Fruit fly (Drosophila melanogaster) whole organism, embryonic: Measurements from ENCODE around the gene Dbx.
A peak's percentile ranks its signal among the peaks of the same experiment; 100 is the strongest.

ENCODE experiments used
- Bteb2 ChIP-seq: fragments of 200-800 bp; sonication (Bioruptor generic); optimal IDR thresholded peaks from 2 replicates; lab custom pipeline; 2016; ENCODE audit warnings: missing biosample characterization, missing genetic modification characterization
- CG10959 ChIP-seq: fragments of 200-800 bp; sonication (Bioruptor generic); IDR thresholded peaks from 2 replicates; pipeline ENCODE4 v1.3.6; 2022; ENCODE audit warnings: missing biosample characterization, missing genetic modification characterization
- CG11093 ChIP-seq: fragments of 200-800 bp; sonication (Bioruptor generic); IDR thresholded peaks from 3 replicates; pipeline ENCODE4 v1.3.6; 2022; ENCODE audit warnings: missing biosample characterization, missing genetic modification characterization
- CG13123 ChIP-seq: fragments of 200-800 bp; sonication (Bioruptor generic); optimal IDR thresholded peaks from 2 replicates; lab custom pipeline; 2016; ENCODE audit warnings: missing biosample characterization, missing genetic modification characterization
- CG14710 ChIP-seq: fragments of 200-800 bp; sonication (Bioruptor generic); optimal IDR thresholded peaks from 3 replicates; lab custom pipeline; 2019; ENCODE audit warnings: missing biosample characterization, mild to moderate bottlenecking, missing genetic modification characterization, moderate library complexity
- CG1603 ChIP-seq: fragments of 200-800 bp; sonication (Bioruptor generic); optimal IDR thresholded peaks from 2 replicates; lab custom pipeline; 2019; ENCODE audit warnings: missing biosample characterization, mild to moderate bottlenecking, missing genetic modification characterization, moderate library complexity
- CG16815 ChIP-seq: fragments of 200-800 bp; sonication (Bioruptor generic); optimal IDR thresholded peaks from 3 replicates; lab custom pipeline; 2017; ENCODE audit warnings: missing biosample characterization, mild to moderate bottlenecking, missing genetic modification characterization
- CG18011 ChIP-seq: fragments of 200-800 bp; sonication (Bioruptor generic); optimal IDR thresholded peaks from 2 replicates; lab custom pipeline; 2017; ENCODE audit warnings: missing biosample characterization, missing genetic modification characterization, mild to moderate bottlenecking, moderate library complexity, missing genotype
- CG18619 ChIP-seq: fragments of 200-800 bp; sonication (Bioruptor generic); optimal IDR thresholded peaks from 3 replicates; lab custom pipeline; 2017; ENCODE audit warnings: missing biosample characterization, mild to moderate bottlenecking, missing genetic modification characterization
- CG18764 ChIP-seq: fragments of 200-800 bp; sonication (Bioruptor generic); optimal IDR thresholded peaks from 3 replicates; lab custom pipeline; 2016; ENCODE audit warnings: missing biosample characterization, missing genetic modification characterization
- CG2199 ChIP-seq: fragments of 200-800 bp; sonication (Bioruptor generic); IDR thresholded peaks from 3 replicates; pipeline ENCODE4 v1.3.6; 2022; ENCODE audit warnings: missing biosample characterization, missing genetic modification characterization
- CG30403 ChIP-seq: fragments of 200-800 bp; sonication (Bioruptor generic); optimal IDR thresholded peaks from 3 replicates; lab custom pipeline; 2016; ENCODE audit warnings: missing biosample characterization, missing genetic modification characterization
- CG3065 ChIP-seq: fragments of 200-800 bp; sonication (Bioruptor generic); optimal IDR thresholded peaks from 2 replicates; lab custom pipeline; 2016; ENCODE audit warnings: missing biosample characterization, missing genetic modification characterization
- CG31388 ChIP-seq: fragments of 200-800 bp; sonication (Bioruptor generic); optimal IDR thresholded peaks from 2 replicates; lab custom pipeline; 2016; ENCODE audit warnings: missing biosample characterization, missing genetic modification characterization
- CG3726 ChIP-seq: fragments of 200-800 bp; sonication (Bioruptor generic); IDR thresholded peaks from 3 replicates; pipeline ENCODE4, ENCODE4 v1.3.6; 2022; ENCODE audit warnings: missing biosample characterization, missing genetic modification characterization
- CG42726 ChIP-seq: fragments of 200-800 bp; sonication (Bioruptor generic); IDR thresholded peaks from 2 replicates; pipeline ENCODE4 v1.3.6; 2022; ENCODE audit warnings: missing biosample characterization, missing genetic modification characterization; ENCODE audit not compliant: partially characterized antibody
- CG4404 ChIP-seq: fragments of 200-800 bp; sonication (Bioruptor generic); IDR thresholded peaks from 2 replicates; pipeline ENCODE4 v1.3.6; 2022; ENCODE audit warnings: missing biosample characterization, missing genetic modification characterization
- CG6175 ChIP-seq: fragments of 200-800 bp; sonication (Bioruptor generic); IDR thresholded peaks from 3 replicates; pipeline ENCODE4 v1.3.6; 2022; ENCODE audit warnings: missing biosample characterization, missing genetic modification characterization
- CG6854 ChIP-seq: fragments of 200-800 bp; sonication (Bioruptor generic); optimal IDR thresholded peaks from 3 replicates; lab custom pipeline; 2017; ENCODE audit warnings: missing biosample characterization, mild to moderate bottlenecking, missing genetic modification characterization
- CG7745 ChIP-seq: fragments of 200-800 bp; sonication (Bioruptor generic); optimal IDR thresholded peaks from 2 replicates; lab custom pipeline; 2018; ENCODE audit warnings: missing biosample characterization, mild to moderate bottlenecking, missing genetic modification characterization, moderate library complexity
- CG7963 ChIP-seq: fragments of 200-800 bp; sonication (Bioruptor generic); IDR thresholded peaks from 3 replicates; pipeline ENCODE4 v1.3.6; 2022; ENCODE audit warnings: missing biosample characterization, missing genetic modification characterization; ENCODE audit not compliant: partially characterized antibody
- E2f1 ChIP-seq: fragments of 200-800 bp; sonication (Bioruptor generic); IDR thresholded peaks from 2 replicates; pipeline ENCODE4 v1.3.6; 2022; ENCODE audit warnings: missing biosample characterization, missing genetic modification characterization
- HLHmδ ChIP-seq: fragments of 200-800 bp; sonication (Bioruptor generic); optimal IDR thresholded peaks from 2 replicates; lab custom pipeline; 2018; ENCODE audit warnings: missing biosample characterization, mild to moderate bottlenecking, missing genetic modification characterization, moderate library complexity
- Hr3 ChIP-seq: fragments of 200-800 bp; sonication (Bioruptor generic); optimal IDR thresholded peaks from 3 replicates; lab custom pipeline; 2016; ENCODE audit warnings: missing biosample characterization, missing genetic modification characterization
- Jarid2 ChIP-seq: fragments of 200-800 bp; sonication (Bioruptor generic); optimal IDR thresholded peaks from 3 replicates; lab custom pipeline; 2017; ENCODE audit warnings: mild to moderate bottlenecking, missing biosample characterization, missing genetic modification reagents, missing genetic modification characterization
- Meics ChIP-seq: fragments of 200-800 bp; sonication (Bioruptor generic); optimal IDR thresholded peaks from 2 replicates; lab custom pipeline; 2017; ENCODE audit warnings: missing biosample characterization, mild to moderate bottlenecking, missing genetic modification characterization
- NFAT ChIP-seq: fragments of 200-800 bp; sonication (Bioruptor generic); IDR thresholded peaks from 2 replicates; pipeline ENCODE4 v1.3.6; 2022; ENCODE audit warnings: missing biosample characterization, missing genetic modification characterization
- NK7.1 ChIP-seq: fragments of 200-800 bp; sonication (Bioruptor generic); optimal IDR thresholded peaks from 3 replicates; lab custom pipeline; 2016; ENCODE audit warnings: missing biosample characterization, missing genetic modification characterization
- Opbp ChIP-seq: fragments of 200-800 bp; sonication (Bioruptor generic); IDR thresholded peaks from 3 replicates; pipeline ENCODE4 v1.3.6; 2022; ENCODE audit warnings: missing biosample characterization, missing genetic modification characterization; ENCODE audit not compliant: partially characterized antibody
- abd-A ChIP-seq: fragments of 200-800 bp; sonication (Bioruptor generic); optimal IDR thresholded peaks from 3 replicates; lab custom pipeline; 2019; ENCODE audit warnings: missing biosample characterization, mild to moderate bottlenecking, missing genetic modification characterization, moderate library complexity
- az2 ChIP-seq: fragments of 200-800 bp; sonication (Bioruptor generic); optimal IDR thresholded peaks from 3 replicates; lab custom pipeline; 2016; ENCODE audit warnings: missing biosample characterization, missing genetic modification characterization
- bcd ChIP-seq: fragments of 200-800 bp; sonication (Bioruptor generic); optimal IDR thresholded peaks from 2 replicates; lab custom pipeline; 2017; ENCODE audit warnings: missing biosample characterization, mild to moderate bottlenecking, missing genetic modification characterization
- crc ChIP-seq: fragments of 200-800 bp; sonication (Bioruptor generic); optimal IDR thresholded peaks from 2 replicates; lab custom pipeline; 2016; ENCODE audit warnings: missing biosample characterization, missing genetic modification characterization
- gcm2 ChIP-seq: fragments of 200-800 bp; sonication (Bioruptor generic); optimal IDR thresholded peaks from 2 replicates; lab custom pipeline; 2016; ENCODE audit warnings: missing biosample characterization, missing genetic modification characterization
- gfzf ChIP-seq: fragments of 200-800 bp; sonication (Bioruptor generic); optimal IDR thresholded peaks from 2 replicates; lab custom pipeline; 2016; ENCODE audit warnings: missing biosample characterization, mild to moderate bottlenecking, missing genetic modification characterization, moderate library complexity
- gsb-n ChIP-seq: fragments of 200-800 bp; sonication (Bioruptor generic); optimal IDR thresholded peaks from 3 replicates; lab custom pipeline; 2018; ENCODE audit warnings: missing biosample characterization, mild to moderate bottlenecking, missing genetic modification characterization
- ind ChIP-seq: fragments of 200-800 bp; sonication (Bioruptor generic); optimal IDR thresholded peaks from 3 replicates; lab custom pipeline; 2016; ENCODE audit warnings: missing biosample characterization, missing genetic modification characterization
- inv ChIP-seq: fragments of 200-800 bp; sonication (Bioruptor generic); IDR thresholded peaks from 2 replicates; pipeline ENCODE4 v1.3.6; 2022; ENCODE audit warnings: missing biosample characterization, missing genetic modification characterization; ENCODE audit not compliant: partially characterized antibody
- lilli ChIP-seq: fragments of 200-800 bp; sonication (Bioruptor generic); optimal IDR thresholded peaks from 3 replicates; lab custom pipeline; 2016; ENCODE audit warnings: missing biosample characterization, missing genetic modification characterization
- nerfin-2 ChIP-seq: fragments of 200-800 bp; sonication (Bioruptor generic); IDR thresholded peaks from 2 replicates; pipeline ENCODE4 v1.3.6; 2022; ENCODE audit warnings: missing biosample characterization, missing genetic modification characterization; ENCODE audit not compliant: partially characterized antibody
- nmo ChIP-seq: fragments of 200-800 bp; sonication (Bioruptor generic); optimal IDR thresholded peaks from 2 replicates; lab custom pipeline; 2018; ENCODE audit warnings: missing biosample characterization, mild to moderate bottlenecking, missing genetic modification characterization, moderate library complexity
- nom ChIP-seq: fragments of 200-800 bp; sonication (Bioruptor generic); optimal IDR thresholded peaks from 2 replicates; lab custom pipeline; 2017; ENCODE audit warnings: missing biosample characterization, missing genetic modification characterization, mild to moderate bottlenecking, moderate library complexity, missing genetic modification reagents
- oc ChIP-seq: fragments of 200-800 bp; sonication (Bioruptor generic); optimal IDR thresholded peaks from 2 replicates; lab custom pipeline; 2018; ENCODE audit warnings: missing biosample characterization, mild to moderate bottlenecking, missing genetic modification characterization, moderate library complexity
- otp ChIP-seq: fragments of 200-800 bp; sonication (Bioruptor generic); IDR thresholded peaks from 3 replicates; pipeline ENCODE4, ENCODE4 v1.3.6; 2022; ENCODE audit warnings: missing biosample characterization, missing genetic modification characterization
- sisA ChIP-seq: fragments of 200-800 bp; sonication (Bioruptor generic); IDR thresholded peaks from 2 replicates; pipeline ENCODE4 v1.3.6; 2022; ENCODE audit warnings: missing biosample characterization, missing genetic modification characterization
- sqz ChIP-seq: fragments of 200-800 bp; sonication (Bioruptor generic); optimal IDR thresholded peaks from 3 replicates; lab custom pipeline; 2018; ENCODE audit warnings: missing biosample characterization, mild to moderate bottlenecking, missing genetic modification characterization
- sr ChIP-seq: fragments of 200-800 bp; sonication (Bioruptor generic); IDR thresholded peaks from 3 replicates; pipeline ENCODE4 v1.3.6; 2022; ENCODE audit warnings: missing biosample characterization, missing genetic modification characterization
- stc ChIP-seq: fragments of 200-800 bp; sonication (Bioruptor generic); IDR thresholded peaks from 2 replicates; pipeline ENCODE4 v1.3.6; 2022; ENCODE audit warnings: missing biosample characterization, missing genetic modification characterization
- sug ChIP-seq: fragments of 200-800 bp; optimal IDR thresholded peaks from 2 replicates; lab custom pipeline; 2019; ENCODE audit warnings: missing biosample characterization, mild to moderate bottlenecking, missing genetic modification characterization, moderate library complexity
- tio ChIP-seq: fragments of 200-800 bp; sonication (Bioruptor generic); optimal IDR thresholded peaks from 2 replicates; lab custom pipeline; 2017; ENCODE audit warnings: missing biosample characterization, missing genetic modification characterization, inconsistent platforms
- ttk ChIP-seq: fragments of 200-800 bp; sonication (Bioruptor generic); IDR thresholded peaks from 2 replicates; pipeline ENCODE4 v2.1.2; 2022; ENCODE audit warnings: missing biosample characterization, missing genetic modification characterization

Gene Dbx

dm6 chr3L:1885436-1885835, 35.7 kb upstream of the Dbx start, which contains the start of gene Tmhs (continued):
- no peak for TF ChIP-seq sqz (GFP tag; lab: Kevin White, UChicago)
- peak; percentile 24 for TF ChIP-seq oc (tag; lab: Kevin White, UChicago)
- TF ChIP-seq CG10959 (GFP tag; lab: Robert Waterston, UW) = no peak
- no peak for TF ChIP-seq Meics
- no peak for TF ChIP-seq nerfin-2
- TF ChIP-seq Bteb2 (GFP tag; lab: Kevin White, UChicago) = no peak
- TF ChIP-seq CG11093 = no peak
- no peak for TF ChIP-seq NK7.1 (GFP tag; lab: Kevin White, UChicago)
- peak; percentile 39 for TF ChIP-seq abd-A (tag; lab: Kevin White, UChicago)
- peak; percentile 74 for TF ChIP-seq Jarid2 (GFP tag; lab: Kevin White, UChicago)
- TF ChIP-seq CG42726 (GFP tag; lab: Robert Waterston, UW) = peak; percentile 14; the same call in 1 of the 2 replicates
- TF ChIP-seq otp (GFP tag; lab: Robert Waterston, UW) = peak; percentile 28; the same call in 1 of the 3 replicates
- TF ChIP-seq CG3726 (GFP tag; lab: Robert Waterston, UW) = no peak
- TF ChIP-seq gfzf (GFP tag; lab: Kevin White, UChicago) = no peak
- no peak for TF ChIP-seq Hr3 (GFP tag; lab: Kevin White, UChicago)
- TF ChIP-seq sr (GFP tag; lab: Robert Waterston, UW) = no peak
- no peak for TF ChIP-seq NFAT (GFP tag; lab: Robert Waterston, UW)
- peak; percentile 71 for TF ChIP-seq HLHmδ (GFP tag; lab: Kevin White, UChicago)
- TF ChIP-seq gcm2 (GFP tag; lab: Kevin White, UChicago) = no peak
- 0 out of 3 replicates have a peak, but pooled peaks have one; percentile 39 for TF ChIP-seq CG7963 (GFP tag; lab: Robert Waterston, UW)
- TF ChIP-seq CG1603 (tag; lab: Kevin White, UChicago) = peak; percentile 9
- TF ChIP-seq CG13123 = no peak
- TF ChIP-seq CG18764 (GFP tag; lab: Kevin White, UChicago) = no peak
- no peak for TF ChIP-seq CG3065 (GFP tag; lab: Kevin White, UChicago)
- TF ChIP-seq nmo (GFP tag; lab: Kevin White, UChicago) = no peak
- TF ChIP-seq Opbp (GFP tag; lab: Robert Waterston, UW) = no peak
- no peak for TF ChIP-seq az2
- no peak for TF ChIP-seq tio (GFP tag; lab: Kevin White, UChicago)
- TF ChIP-seq crc = no peak
- no peak for TF ChIP-seq E2f1 (GFP tag; lab: Robert Waterston, UW)
- TF ChIP-seq ind (GFP tag; lab: Kevin White, UChicago) = no peak
- TF ChIP-seq CG2199 (GFP tag; lab: Robert Waterston, UW) = peak; percentile 61; the same call in 1 of the 3 replicates

- TF ChIP-seq ttk (peak; percentile 88), gsb-n (tag; lab: Kevin White, UChicago) (peak; percentile 81), CG14710 (peak; percentile 87), otp (GFP tag; lab: Robert Waterston, UW) (peak; percentile 91), CG4404 (GFP tag; lab: Robert Waterston, UW) (peak; percentile 88), CG18011 (GFP tag; lab: Kevin White, UChicago) (peak; percentile 26), CG6854 (no peak), CG6175 (GFP tag; lab: Robert Waterston, UW) (no peak; the same call in 2 of the 3 replicates), sisA (GFP tag; lab: Robert Waterston, UW) (peak; percentile 87), CG18619 (GFP tag; lab: Kevin White, UChicago) (peak; percentile 46), CG16815 (GFP tag; lab: Kevin White, UChicago) (peak; percentile 79), sug (tag; lab: Kevin White, UChicago) (peak; percentile 9), nom (GFP tag; lab: Kevin White, UChicago) (peak; percentile 94), inv (GFP tag; lab: Robert Waterston, UW) (no peak), lilli (GFP tag; lab: Kevin White, UChicago) (peak; percentile 67), CG31388 (GFP tag; lab: Kevin White, UChicago) (peak; percentile 71), bcd (GFP tag; lab: Kevin White, UChicago) (peak; percentile 72), stc (GFP tag; lab: Robert Waterston, UW) (peak; percentile 82), CG30403 (peak; percentile 78), CG7745 (tag; lab: Kevin White, UChicago) (no peak)
Observed at dm6 chr3L:1886125-1886544, 35.0 kb upstream of the Dbx start.
